Worm (Caenorhabditis elegans) whole organism, mixed stage, embryonic: ENCODE data around the gene glt-4.

Experiments
- elt-3 ChIP-seq: fragments of 150-350 bp; optimal IDR thresholded peaks from 2 replicates; lab custom pipeline; 2014; ENCODE audit warnings: missing biosample characterization, missing genetic modification characterization
- lin-13 ChIP-seq: fragments of 150-350 bp; optimal IDR thresholded peaks from 2 replicates; lab custom pipeline; 2014; ENCODE audit warnings: missing biosample characterization, missing genetic modification characterization
- lsy-2 ChIP-seq: fragments of 150-350 bp; optimal IDR thresholded peaks from 2 replicates; lab custom pipeline; 2014; ENCODE audit warnings: missing biosample characterization, missing genetic modification characterization
- nhr-12 ChIP-seq: fragments of 150-350 bp; optimal IDR thresholded peaks from 2 replicates; lab custom pipeline; 2014; ENCODE audit warnings: missing biosample characterization, missing genetic modification characterization
- sem-2 ChIP-seq: fragments of 200-800 bp; sonication (Bioruptor generic); optimal IDR thresholded peaks from 2 replicates; lab custom pipeline; 2018; ENCODE audit warnings: mild to moderate bottlenecking, missing genetic modification characterization, missing compliant biosample characterization
- snpc-4 ChIP-seq: fragments of 150-350 bp; optimal IDR thresholded peaks from 2 replicates; lab custom pipeline; 2014; ENCODE audit warnings: missing biosample characterization, missing genetic modification characterization
- sptf-1 ChIP-seq: sonication (generic microtip); optimal IDR thresholded peaks from 2 replicates; lab custom pipeline; 2017; ENCODE audit warnings: mild to moderate bottlenecking, missing genetic modification characterization, moderate library complexity, missing compliant biosample characterization
- ztf-11 ChIP-seq: fragments of 150-350 bp; optimal IDR thresholded peaks from 2 replicates; lab custom pipeline; 2014; ENCODE audit warnings: missing biosample characterization, missing genetic modification characterization

DNA sequence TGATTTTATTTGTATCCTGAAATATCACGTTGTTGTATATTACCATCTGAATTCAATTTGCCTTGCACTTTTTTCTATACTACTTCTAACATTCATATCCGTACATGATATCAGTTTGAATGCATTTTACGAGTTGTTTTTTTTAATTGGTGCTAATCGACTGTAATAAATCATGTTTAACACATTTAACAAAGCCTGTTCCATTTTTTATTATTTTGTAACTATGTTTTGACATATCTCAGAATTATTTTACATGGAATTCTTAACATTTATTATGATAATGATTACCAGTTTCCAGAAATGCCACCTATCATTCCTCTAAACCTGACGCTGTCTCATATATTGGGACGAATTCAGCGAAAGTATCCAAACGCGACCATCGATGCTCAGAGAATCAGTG is 37.5 kb upstream of the glt-4 start, which contains the start of gene C03B1.3:
- no peak for TF ChIP-seq lsy-2 (tag; lab: Kevin White, UChicago)
- TF ChIP-seq sem-2 (GFP tag; lab: Kevin White, UChicago) = no peak
- TF ChIP-seq nhr-12 = no peak
- no peak for TF ChIP-seq sptf-1 (tag; lab: Kevin White, UChicago)
- no peak for TF ChIP-seq elt-3
- TF ChIP-seq ztf-11 (tag; lab: Kevin White, UChicago) = no peak
- no peak for TF ChIP-seq snpc-4 (tag; lab: Kevin White, UChicago)
- no peak for TF ChIP-seq lin-13 (tag; lab: Kevin White, UChicago)
